Fruit fly (Drosophila melanogaster) whole organism, embryonic: ENCODE measurements around the gene Gos28.

Experiments
- CG1024 ChIP-seq: fragments of 200-800 bp; sonication (Bioruptor generic); IDR thresholded peaks from 2 replicates; pipeline ENCODE4 v1.3.6; 2022; ENCODE audit warnings: missing biosample characterization, missing genetic modification characterization
- CG12391 ChIP-seq: fragments of 200-800 bp; sonication (Bioruptor generic); optimal IDR thresholded peaks from 3 replicates; lab custom pipeline; 2018; ENCODE audit warnings: missing biosample characterization, mild to moderate bottlenecking, missing genetic modification characterization, moderate library complexity
- CG13424 ChIP-seq: fragments of 200-800 bp; sonication (Bioruptor generic); optimal IDR thresholded peaks from 2 replicates; lab custom pipeline; 2019; ENCODE audit warnings: missing biosample characterization, mild to moderate bottlenecking, missing genetic modification characterization, moderate library complexity
- CG13775 ChIP-seq: fragments of 200-800 bp; sonication (Bioruptor generic); optimal IDR thresholded peaks from 3 replicates; lab custom pipeline; 2017; ENCODE audit warnings: missing biosample characterization, mild to moderate bottlenecking, missing genetic modification characterization
- CG14710 ChIP-seq: fragments of 200-800 bp; sonication (Bioruptor generic); optimal IDR thresholded peaks from 3 replicates; lab custom pipeline; 2019; ENCODE audit warnings: missing biosample characterization, mild to moderate bottlenecking, missing genetic modification characterization, moderate library complexity
- CG15696 ChIP-seq: fragments of 200-800 bp; sonication (Bioruptor generic); optimal IDR thresholded peaks from 2 replicates; lab custom pipeline; 2019; ENCODE audit warnings: missing biosample characterization, mild to moderate bottlenecking, missing genetic modification characterization, moderate library complexity
- CG16813 ChIP-seq: fragments of 200-800 bp; sonication (Bioruptor generic); IDR thresholded peaks from 3 replicates; pipeline ENCODE4 v1.3.6; 2022; ENCODE audit warnings: missing biosample characterization, missing genetic modification characterization; ENCODE audit not compliant: partially characterized antibody
- CG18011 ChIP-seq: fragments of 200-800 bp; sonication (Bioruptor generic); optimal IDR thresholded peaks from 2 replicates; lab custom pipeline; 2017; ENCODE audit warnings: missing biosample characterization, missing genetic modification characterization, mild to moderate bottlenecking, moderate library complexity, missing genotype
- CG2116 ChIP-seq: fragments of 200-800 bp; sonication (Bioruptor generic); optimal IDR thresholded peaks from 3 replicates; lab custom pipeline; 2018; ENCODE audit warnings: missing biosample characterization, mild to moderate bottlenecking, missing genetic modification characterization
- CG2678 ChIP-seq: fragments of 200-800 bp; sonication (Bioruptor generic); optimal IDR thresholded peaks from 3 replicates; lab custom pipeline; 2019; ENCODE audit warnings: missing biosample characterization, mild to moderate bottlenecking, missing genetic modification characterization, moderate library complexity
- CG6175 ChIP-seq: fragments of 200-800 bp; sonication (Bioruptor generic); IDR thresholded peaks from 3 replicates; pipeline ENCODE4 v1.3.6; 2022; ENCODE audit warnings: missing biosample characterization, missing genetic modification characterization
- CG8359 ChIP-seq: fragments of 200-800 bp; sonication (Bioruptor generic); optimal IDR thresholded peaks from 2 replicates; lab custom pipeline; 2017; ENCODE audit warnings: missing biosample characterization, mild to moderate bottlenecking, missing genetic modification characterization, borderline replicate concordance
- CG8765 ChIP-seq: fragments of 200-800 bp; sonication (Bioruptor generic); IDR thresholded peaks from 2 replicates; pipeline ENCODE4 v1.3.6; 2022; ENCODE audit warnings: missing biosample characterization, missing genetic modification characterization
- Doc3 ChIP-seq: fragments of 200-800 bp; sonication (Bioruptor generic); IDR thresholded peaks from 3 replicates; pipeline ENCODE4 v1.3.6; 2022; ENCODE audit warnings: missing biosample characterization, missing genetic modification characterization; ENCODE audit not compliant: partially characterized antibody
- Dref ChIP-seq: fragments of 200-800 bp; sonication (Bioruptor generic); IDR thresholded peaks from 2 replicates; pipeline ENCODE4 v1.3.6; 2022; ENCODE audit warnings: missing biosample characterization, missing genetic modification characterization
- E2f1 ChIP-seq: fragments of 200-800 bp; sonication (Bioruptor generic); IDR thresholded peaks from 2 replicates; pipeline ENCODE4 v1.3.6; 2022; ENCODE audit warnings: missing biosample characterization, missing genetic modification characterization
- H15 ChIP-seq: fragments of 200-800 bp; sonication (Bioruptor generic); IDR thresholded peaks from 3 replicates; pipeline ENCODE4 v1.3.6; 2022; ENCODE audit warnings: missing biosample characterization, missing genetic modification characterization
- Max ChIP-seq: fragments of 200-800 bp; sonication (Bioruptor generic); optimal IDR thresholded peaks from 2 replicates; lab custom pipeline; 2016; ENCODE audit warnings: missing biosample characterization, mild to moderate bottlenecking, missing genetic modification characterization
- Scr ChIP-seq: fragments of 200-800 bp; sonication (Bioruptor generic); IDR thresholded peaks from 2 replicates; pipeline ENCODE4 v1.3.6; 2022; ENCODE audit warnings: missing biosample characterization, missing genetic modification characterization; ENCODE audit not compliant: partially characterized antibody
- Spps ChIP-seq: fragments of 200-800 bp; sonication (Bioruptor generic); optimal IDR thresholded peaks from 2 replicates; lab custom pipeline; 2018; ENCODE audit warnings: missing biosample characterization, mild to moderate bottlenecking, missing genetic modification characterization
- Sry-δ ChIP-seq: fragments of 200-800 bp; sonication (Bioruptor generic); optimal IDR thresholded peaks from 2 replicates; lab custom pipeline; 2016; ENCODE audit warnings: missing biosample characterization, missing genetic modification characterization
- az2 ChIP-seq: fragments of 200-800 bp; sonication (Bioruptor generic); optimal IDR thresholded peaks from 3 replicates; lab custom pipeline; 2016; ENCODE audit warnings: missing biosample characterization, missing genetic modification characterization
- bsh ChIP-seq, 2 experiments: fragments of 200-800 bp; sonication (Bioruptor generic); optimal IDR thresholded peaks; 2 replicates each; lab custom pipeline; 2017 to 2018; ENCODE audit warnings: mild to moderate bottlenecking in 2 of 2, missing biosample characterization in 2 of 2, missing genetic modification characterization in 2 of 2, moderate library complexity in 1 of 2
- crc ChIP-seq: fragments of 200-800 bp; sonication (Bioruptor generic); optimal IDR thresholded peaks from 2 replicates; lab custom pipeline; 2016; ENCODE audit warnings: missing biosample characterization, missing genetic modification characterization
- croc ChIP-seq: fragments of 200-800 bp; sonication (Bioruptor generic); conservative IDR thresholded peaks from 3 replicates; pipeline ENCODE4 v1.3.6; 2022; ENCODE audit warnings: missing biosample characterization, missing genetic modification characterization
- dan ChIP-seq: fragments of 200-800 bp; sonication (Bioruptor generic); IDR thresholded peaks from 2 replicates; pipeline ENCODE4 v1.3.6; 2022; ENCODE audit warnings: missing biosample characterization, missing genetic modification characterization
- danr ChIP-seq: fragments of 200-800 bp; sonication (Bioruptor generic); IDR thresholded peaks from 2 replicates; pipeline ENCODE4 v1.3.6; 2022; ENCODE audit warnings: missing biosample characterization, missing genetic modification characterization
- dpn ChIP-seq, 2 experiments: fragments of 200-800 bp; sonication (Bioruptor generic); optimal IDR thresholded peaks; 3 replicates each; lab custom pipeline; 2016; ENCODE audit warnings: missing biosample characterization in 2 of 2, missing genetic modification characterization in 2 of 2
- eyg ChIP-seq: fragments of 200-800 bp; sonication (Bioruptor generic); optimal IDR thresholded peaks from 3 replicates; lab custom pipeline; 2016; ENCODE audit warnings: missing biosample characterization, missing genetic modification characterization
- gfzf ChIP-seq: fragments of 200-800 bp; sonication (Bioruptor generic); optimal IDR thresholded peaks from 2 replicates; lab custom pipeline; 2016; ENCODE audit warnings: missing biosample characterization, mild to moderate bottlenecking, missing genetic modification characterization, moderate library complexity
- grau ChIP-seq: fragments of 200-800 bp; optimal IDR thresholded peaks from 3 replicates; lab custom pipeline; 2019; ENCODE audit warnings: missing biosample characterization, mild to moderate bottlenecking, missing genetic modification characterization, moderate library complexity
- grn ChIP-seq: fragments of 200-800 bp; sonication (Bioruptor generic); optimal IDR thresholded peaks from 3 replicates; lab custom pipeline; 2017; ENCODE audit warnings: missing biosample characterization, missing genetic modification characterization
- ind ChIP-seq: fragments of 200-800 bp; sonication (Bioruptor generic); optimal IDR thresholded peaks from 3 replicates; lab custom pipeline; 2016; ENCODE audit warnings: missing biosample characterization, missing genetic modification characterization
- lola ChIP-seq, 3 experiments: fragments of >200 bp in 2 of 3; fragments of 200-800 bp in 1 of 3; sonication (Bioruptor generic) in 1 of 3; optimal IDR thresholded peaks; 2 replicates each; lab custom pipeline; 2017 to 2019; ENCODE audit warnings: missing biosample characterization in 3 of 3, missing genetic modification characterization in 3 of 3, mild to moderate bottlenecking in 1 of 3, moderate library complexity in 1 of 3
- lov ChIP-seq, 2 experiments: fragments of 200-800 bp in 1 of 2; fragments of >200 bp in 1 of 2; sonication (Bioruptor generic) in 1 of 2; IDR thresholded peaks in 1 of 2; optimal IDR thresholded peaks in 1 of 2; 2 replicates in 1 of 2; 3 replicates in 1 of 2; pipeline versions ENCODE4 v1.3.6 to Lab custom; 2017 to 2022; ENCODE audit warnings: missing biosample characterization in 1 of 2, missing genetic modification characterization in 1 of 2
- nmo ChIP-seq: fragments of 200-800 bp; sonication (Bioruptor generic); optimal IDR thresholded peaks from 2 replicates; lab custom pipeline; 2018; ENCODE audit warnings: missing biosample characterization, mild to moderate bottlenecking, missing genetic modification characterization, moderate library complexity
- oc ChIP-seq: fragments of 200-800 bp; sonication (Bioruptor generic); optimal IDR thresholded peaks from 2 replicates; lab custom pipeline; 2018; ENCODE audit warnings: missing biosample characterization, mild to moderate bottlenecking, missing genetic modification characterization, moderate library complexity
- pzg ChIP-seq: fragments of 200-800 bp; sonication (Bioruptor generic); optimal IDR thresholded peaks from 3 replicates; lab custom pipeline; 2018; ENCODE audit warnings: missing biosample characterization, mild to moderate bottlenecking, missing genetic modification characterization, moderate library complexity
- schlank ChIP-seq: fragments of 200-800 bp; sonication (Bioruptor generic); optimal IDR thresholded peaks from 2 replicates; lab custom pipeline; 2018; ENCODE audit warnings: missing biosample characterization, mild to moderate bottlenecking, missing genetic modification characterization
- sens ChIP-seq: fragments of 200-800 bp; sonication (Bioruptor generic); peaks from one replicate; lab custom pipeline; 2016; ENCODE audit warnings: missing biosample characterization, missing genetic modification characterization
- shn ChIP-seq: fragments of 200-800 bp; sonication (Bioruptor generic); optimal IDR thresholded peaks from 3 replicates; lab custom pipeline; 2016; ENCODE audit warnings: missing biosample characterization, missing genetic modification characterization
- stc ChIP-seq: fragments of 200-800 bp; sonication (Bioruptor generic); IDR thresholded peaks from 2 replicates; pipeline ENCODE4 v1.3.6; 2022; ENCODE audit warnings: missing biosample characterization, missing genetic modification characterization
- vnd ChIP-seq: fragments of 200-800 bp; sonication (Bioruptor generic); IDR thresholded peaks from 3 replicates; pipeline ENCODE4 v1.3.6; 2022; ENCODE audit warnings: missing biosample characterization, missing genetic modification characterization; ENCODE audit not compliant: partially characterized antibody
- zen2 ChIP-seq: fragments of 200-800 bp; sonication (Bioruptor generic); IDR thresholded peaks from 3 replicates; pipeline ENCODE4 v1.3.6; 2022; ENCODE audit warnings: missing biosample characterization, missing genetic modification characterization; ENCODE audit not compliant: partially characterized antibody

The Gos28 gene

DNA sequence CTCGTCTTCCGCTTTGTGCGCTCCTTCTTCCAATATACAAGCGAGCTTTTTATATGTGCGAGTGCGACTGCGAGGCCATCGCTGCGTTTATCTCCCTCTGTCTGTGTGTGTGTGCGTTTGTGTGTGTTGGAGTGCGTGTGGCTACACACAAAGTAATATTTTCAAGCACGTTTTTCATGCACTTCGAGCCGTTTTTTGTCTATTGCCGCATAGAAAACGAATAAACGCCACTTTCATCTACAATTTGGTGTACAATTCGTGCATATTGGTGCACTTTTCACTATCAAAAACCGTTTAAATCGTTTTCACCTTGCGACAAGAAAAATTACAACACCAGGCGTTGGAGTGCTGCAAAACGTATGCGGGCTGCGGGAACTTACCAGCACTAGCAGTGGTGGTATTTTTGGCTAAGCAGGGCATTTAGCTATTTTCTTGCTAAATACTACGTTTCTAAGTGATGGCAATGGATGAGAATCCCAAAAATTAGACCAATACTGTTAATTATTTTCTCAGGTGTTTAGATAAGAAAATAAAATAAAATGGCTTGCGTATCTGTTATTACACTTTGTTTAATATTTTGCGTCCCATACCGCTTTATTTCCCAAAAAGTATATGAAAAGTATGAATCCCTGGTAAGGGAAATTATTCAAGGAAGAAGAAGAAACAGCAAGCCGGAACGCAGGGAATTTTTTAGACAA lies 4.4 kb upstream of the Gos28 start, which contains the start of the genes CG31224 and CstF64 (continued):
- TF ChIP-seq CG6175 (GFP tag; lab: Robert Waterston, UW) = peak; percentile 63; the same call in 1 of the 3 replicates
- TF ChIP-seq sens (GFP tag; lab: Kevin White, UChicago) = peak; percentile 98
- TF ChIP-seq Doc3 (GFP tag; lab: Robert Waterston, UW) = no peak
- no peak; the same call in 1 of the 2 replicates for TF ChIP-seq danr
- TF ChIP-seq lola (GFP tag; optimal IDR thresholded peaks at IDR 0.05; lab: Kevin White, UChicago) = peak in 1 of 3 experiments; percentile 78
- TF ChIP-seq E2f1 (GFP tag; lab: Robert Waterston, UW) = peak; percentile 76
- TF ChIP-seq dpn (GFP tag; optimal IDR thresholded peaks at IDR 0.05; lab: Kevin White, UChicago) = peak; percentile 90 to 93
- peak; percentile 80 for TF ChIP-seq stc

DNA sequence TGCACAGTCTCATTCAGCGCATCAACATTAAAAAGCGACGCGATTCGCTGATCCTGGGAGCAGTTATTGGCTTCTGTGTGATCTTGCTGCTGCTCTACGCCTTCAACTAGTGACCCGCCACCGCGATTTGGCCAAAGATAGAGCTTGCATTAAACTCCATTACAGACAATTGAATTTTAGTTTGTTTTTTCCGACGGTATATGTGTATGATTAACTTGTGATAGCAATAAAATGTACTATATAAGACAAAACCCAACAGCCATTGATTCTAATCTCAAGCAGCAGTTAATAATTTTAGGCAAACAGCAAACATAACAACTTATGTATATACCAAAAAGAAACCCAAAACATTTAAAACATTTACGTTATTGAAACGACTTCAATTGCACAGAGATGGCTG lies 1.5 kb downstream of the Gos28 start, which contains the start of gene CG31231:
TSS of gene CG31231 (plus strand) at position 301 of the 400 bp plus-strand sequence.
- TF ChIP-seq H15 (no peak), grn (GFP tag; lab: Kevin White, UChicago) (no peak), grau (tag; lab: Kevin White, UChicago) (no peak), zen2 (GFP tag; lab: Robert Waterston, UW) (no peak), CG15696 (tag; lab: Kevin White, UChicago) (no peak), CG13775 (no peak), Spps (tag; lab: Kevin White, UChicago) (no peak)

DNA sequence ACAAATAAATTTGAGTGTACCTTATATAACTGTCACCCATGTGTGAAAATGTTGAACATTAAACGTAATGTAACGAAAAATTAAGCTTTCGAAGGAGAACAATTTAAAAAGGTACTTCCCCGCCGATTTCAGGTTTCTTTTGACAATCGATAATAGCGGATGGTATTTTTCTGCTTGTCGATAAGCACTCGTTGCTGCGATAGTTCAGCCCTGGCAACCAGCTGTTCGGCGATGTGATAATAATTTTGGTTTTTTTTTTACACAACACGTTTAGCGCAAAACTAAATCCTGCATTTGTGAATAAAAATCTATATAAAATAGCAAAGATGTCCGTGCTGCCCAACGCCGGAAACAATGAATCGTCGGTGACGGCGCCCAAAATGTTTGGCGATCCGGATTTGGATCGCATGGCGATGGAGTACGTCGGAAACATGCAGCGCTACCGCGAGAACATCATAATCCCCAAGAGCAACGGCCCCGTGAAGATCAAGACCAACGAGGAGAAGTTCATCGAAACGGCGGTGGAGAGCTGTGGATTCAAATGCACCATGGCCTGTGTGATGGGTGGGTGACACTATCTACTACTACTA lies 4.2 kb downstream of the Gos28 start, which contains the start of gene CG31229:
TSS of gene CG31229 (plus strand) at position 194 of the 590 bp plus-strand sequence.
- TF ChIP-seq CG16813 (GFP tag; lab: Robert Waterston, UW) (peak; percentile 43; the same call in 2 of the 3 replicates), dan (no peak), CG8359 (GFP tag; lab: Kevin White, UChicago) (no peak), grn (GFP tag; lab: Kevin White, UChicago) (no peak), az2 (GFP tag; lab: Kevin White, UChicago) (no peak), CG12391 (no peak), oc (tag; lab: Kevin White, UChicago) (no peak), croc (GFP tag; lab: Robert Waterston, UW) (no peak), CG13775 (no peak), nmo (peak; percentile 8), CG2678 (tag; lab: Kevin White, UChicago) (no peak), CG14710 (no peak), CG13424 (tag; lab: Kevin White, UChicago) (no peak), Sry-δ (peak; percentile 62), Scr (GFP tag; lab: Robert Waterston, UW) (peak; percentile 64), pzg (GFP tag; lab: Kevin White, UChicago) (peak; percentile 65), schlank (no peak), bsh (GFP tag; optimal IDR thresholded peaks at IDR 0.05; lab: Kevin White, UChicago) (peak in 1 of 2 experiments; percentile 15), lov (optimal IDR thresholded peaks at IDR 0.05; lab: Kevin White, UChicago) (no peak), lov (GFP tag; IDR thresholded peaks at IDR 0.05; lab: Robert Waterston, UW) (no peak), shn (GFP tag; lab: Kevin White, UChicago) (no peak), vnd (GFP tag; lab: Robert Waterston, UW) (no peak), gfzf (GFP tag; lab: Kevin White, UChicago) (peak; percentile 47), eyg (GFP tag; lab: Kevin White, UChicago) (no peak), Max (GFP tag; lab: Kevin White, UChicago) (no peak), CG18011 (GFP tag; lab: Kevin White, UChicago) (no peak), crc (GFP tag; lab: Kevin White, UChicago) (no peak), ind (no peak), Dref (GFP tag; lab: Robert Waterston, UW) (peak; percentile 86), CG8765 (GFP tag; lab: Robert Waterston, UW) (no peak), CG2116 (GFP tag; lab: Kevin White, UChicago) (peak; percentile 62), CG1024 (GFP tag; lab: Robert Waterston, UW) (no peak)
